Worm (Caenorhabditis elegans) whole organism, midembryonic: ENCODE data around the gene F42G2.5.

Experiments
- T22C8.4 ChIP-seq: fragments of 200-800 bp; sonication (Bioruptor generic); IDR thresholded peaks from 2 replicates; pipeline ENCODE4 v1.3.6; 2022; ENCODE audit warnings: missing genetic modification characterization, missing compliant biosample characterization
- cog-1 ChIP-seq: sonication (generic microtip); optimal IDR thresholded peaks from 2 replicates; lab custom pipeline; 2016; ENCODE audit warnings: missing genetic modification characterization, missing compliant biosample characterization
- flt-1 ChIP-seq: fragments of 200-800 bp; sonication (Bioruptor generic); IDR thresholded peaks from 2 replicates; pipeline ENCODE4 v1.3.6; 2022; ENCODE audit warnings: missing genetic modification characterization, missing compliant biosample characterization
- klf-2 ChIP-seq: fragments of 200-800 bp; sonication (Bioruptor generic); conservative IDR thresholded peaks from 2 replicates; pipeline ENCODE4 v1.3.6; 2022; ENCODE audit warnings: missing genetic modification reagents, missing genetic modification characterization, missing compliant biosample characterization
- med-1 ChIP-seq: sonication (generic microtip); optimal IDR thresholded peaks from 2 replicates; lab custom pipeline; 2017; ENCODE audit warnings: missing genetic modification characterization, mild to moderate bottlenecking, missing compliant biosample characterization, antibody characterized with exemption, missing genetic modification reagents; ENCODE audit not compliant: insufficient read depth
- ref-1 ChIP-seq: fragments of 200-800 bp; sonication (Bioruptor generic); conservative IDR thresholded peaks from 2 replicates; pipeline ENCODE4 v1.3.6; 2022; ENCODE audit warnings: missing genetic modification reagents, missing genetic modification characterization, missing compliant biosample characterization
- tab-1 ChIP-seq: fragments of 200-800 bp; sonication (Bioruptor generic); IDR thresholded peaks from 2 replicates; pipeline ENCODE4 v1.3.6; 2022; ENCODE audit warnings: missing genetic modification characterization, missing compliant biosample characterization
- ztf-23 ChIP-seq: fragments of 200-800 bp; sonication (Bioruptor generic); IDR thresholded peaks from 2 replicates; pipeline ENCODE4 v1.3.6; 2022; ENCODE audit warnings: missing genetic modification reagents, missing genetic modification characterization, missing compliant biosample characterization
- ztf-29 ChIP-seq: fragments of 200-800 bp; sonication (Bioruptor generic); IDR thresholded peaks from 2 replicates; pipeline ENCODE4 v1.3.6; 2022; ENCODE audit warnings: missing genetic modification reagents, missing genetic modification characterization, missing compliant biosample characterization

DNA sequence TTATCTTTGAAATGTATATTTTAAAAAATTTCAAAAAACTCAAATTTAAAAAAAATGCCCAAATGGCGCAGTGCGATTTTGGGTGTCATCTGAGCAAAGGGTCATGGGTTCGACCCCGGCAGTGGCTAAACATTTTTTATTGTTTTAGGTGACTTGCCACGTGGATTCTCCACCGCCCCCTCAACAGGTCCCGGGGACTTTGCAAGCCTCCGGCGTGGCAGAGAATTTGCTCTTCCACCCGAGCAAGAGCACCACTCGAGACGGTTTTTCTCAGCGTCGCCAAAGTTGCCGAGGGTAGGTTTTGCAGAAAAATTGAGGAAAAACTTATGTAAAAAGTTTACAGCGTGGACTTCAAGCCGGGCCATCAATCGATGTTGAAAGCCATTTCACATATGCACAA is 27.4 kb upstream of the F42G2.5 start:
- no peak for TF ChIP-seq ztf-23 (GFP tag; lab: Robert Waterston, UW)
- no peak for TF ChIP-seq ref-1 (GFP tag; lab: Robert Waterston, UW)
- TF ChIP-seq ztf-29 = no peak
- TF ChIP-seq cog-1 = no peak
- TF ChIP-seq med-1 = no peak
- no peak for TF ChIP-seq flt-1 (GFP tag; lab: Robert Waterston, UW)
- no peak for TF ChIP-seq T22C8.4 (GFP tag; lab: Robert Waterston, UW)
- no peak for TF ChIP-seq klf-2 (GFP tag; lab: Robert Waterston, UW)
- no peak for TF ChIP-seq tab-1 (GFP tag; lab: Robert Waterston, UW)
